Fruit fly (Drosophila melanogaster): ENCODE measurements around the gene CG46026.

The CG46026 gene

dm6 chr3R:6301257-6301839 lies 5.3 kb upstream of the CG46026 start, which contains the start of gene Osi15:
TSS of gene Osi15 (plus strand) at chr3R:6301804.
- TF ChIP-seq CG32264 (GFP tag; optimal IDR thresholded peaks at IDR 0.05): no peak
- TF ChIP-seq pan (optimal IDR thresholded peaks at IDR 0.05): no peak
- no peak for TF ChIP-seq rgr (GFP tag; optimal IDR thresholded peaks at IDR 0.05)
- TF ChIP-seq psq (GFP tag; optimal IDR thresholded peaks at IDR 0.05): no peak
- no peak for TF ChIP-seq Hnf4 (GFP tag; optimal IDR thresholded peaks at IDR 0.05)
- TF ChIP-seq fru (GFP tag; optimal IDR thresholded peaks at IDR 0.05): no peak
- no peak for TF ChIP-seq N (GFP tag; optimal IDR thresholded peaks at IDR 0.05)
- TF ChIP-seq ey (GFP tag; optimal IDR thresholded peaks at IDR 0.05): no peak

- TF ChIP-seq woc (GFP tag; optimal IDR thresholded peaks at IDR 0.05): no peak
- no peak for TF ChIP-seq GATAd (GFP tag; optimal IDR thresholded peaks at IDR 0.05)
- no peak for TF ChIP-seq Abd-B (GFP tag; optimal IDR thresholded peaks at IDR 0.05)
- TF ChIP-seq fru (GFP tag; optimal IDR thresholded peaks at IDR 0.05): no peak
- TF ChIP-seq Hnf4 (GFP tag; optimal IDR thresholded peaks at IDR 0.05): no peak
- no peak for TF ChIP-seq dmrt93B (GFP tag; optimal IDR thresholded peaks at IDR 0.05)
- no peak for TF ChIP-seq dl (GFP tag; optimal IDR thresholded peaks at IDR 0.05; ENCODE audit: insufficient read depth in 1 of 2, partially characterized antibody in 2 of 2)
- TF ChIP-seq CrebA (GFP tag; optimal IDR thresholded peaks at IDR 0.05; ENCODE audit: borderline replicate concordance): no peak
- no peak for TF ChIP-seq Rel (GFP tag; optimal IDR thresholded peaks at IDR 0.05)
- no peak for TF ChIP-seq Rel (tag; optimal IDR thresholded peaks at IDR 0.05)
- no peak for TF ChIP-seq jim (GFP tag; optimal IDR thresholded peaks at IDR 0.05)
- TF ChIP-seq h (GFP tag; optimal IDR thresholded peaks at IDR 0.05): no peak
- no peak for TF ChIP-seq ey (GFP tag; optimal IDR thresholded peaks at IDR 0.05)
Observed at dm6 chr3R:6303738-6304137, 2.9 kb upstream of the CG46026 start, which contains the start of gene CG46396. TSS of gene CG46396 (plus strand) at chr3R:6304038.

- no peak for TF ChIP-seq rgr (GFP tag; optimal IDR thresholded peaks at IDR 0.05)
- no peak for TF ChIP-seq Dif (GFP tag; optimal IDR thresholded peaks at IDR 0.05; ENCODE audit: partially characterized antibody)
- TF ChIP-seq foxo (GFP tag; optimal IDR thresholded peaks at IDR 0.05): no peak
- TF ChIP-seq pan (optimal IDR thresholded peaks at IDR 0.05): no peak
Observed at dm6 chr3R:6304947-6305346, 1.7 kb upstream of the CG46026 start, which contains the start of gene Osi16. TSS of gene Osi16 (plus strand) at chr3R:6305247.

dm6 chr3R:6309676-6310075 lies 3.0 kb downstream of the CG46026 start, which contains the start of gene CG31560:
TSS of gene CG31560 (plus strand) at chr3R:6309976.
- TF ChIP-seq Mio (GFP tag; optimal IDR thresholded peaks at IDR 0.05) (no peak), sv (GFP tag; optimal IDR thresholded peaks at IDR 0.05) (no peak)

- TF ChIP-seq fru (GFP tag; optimal IDR thresholded peaks at IDR 0.05) (peak; percentile 16), sage (GFP tag; optimal IDR thresholded peaks at IDR 0.05) (no peak)
Observed at dm6 chr3R:6311641-6312259, 5.1 kb downstream of the CG46026 start, which contains the start of gene Osi17. TSS of gene Osi17 (plus strand) at chr3R:6311772.

- TF ChIP-seq fru (GFP tag; optimal IDR thresholded peaks at IDR 0.05) (no peak), Hnf4 (GFP tag; optimal IDR thresholded peaks at IDR 0.05) (no peak), Myc (optimal IDR thresholded peaks at IDR 0.05) (no peak), pan (optimal IDR thresholded peaks at IDR 0.05) (no peak), N (GFP tag; optimal IDR thresholded peaks at IDR 0.05) (no peak), Dfd (GFP tag; optimal IDR thresholded peaks at IDR 0.05) (no peak), dmrt93B (GFP tag; optimal IDR thresholded peaks at IDR 0.05) (no peak), Dif (GFP tag; optimal IDR thresholded peaks at IDR 0.05; ENCODE audit: partially characterized antibody) (no peak), psq (GFP tag; optimal IDR thresholded peaks at IDR 0.05) (no peak), rgr (GFP tag; optimal IDR thresholded peaks at IDR 0.05) (no peak), Hr83 (GFP tag; optimal IDR thresholded peaks at IDR 0.05; ENCODE audit: poor library complexity, severe bottlenecking) (no peak), h (GFP tag; optimal IDR thresholded peaks at IDR 0.05) (no peak), woc (GFP tag; optimal IDR thresholded peaks at IDR 0.05) (no peak), Jra (GFP tag; optimal IDR thresholded peaks at IDR 0.05) (no peak), tai (GFP tag; optimal IDR thresholded peaks at IDR 0.05) (no peak), HLH106 (tag; optimal IDR thresholded peaks at IDR 0.05) (no peak), Vsx2 (GFP tag; optimal IDR thresholded peaks at IDR 0.05; ENCODE audit: partially characterized antibody) (no peak), OdsH (GFP tag; optimal IDR thresholded peaks at IDR 0.05) (no peak)
Observed at dm6 chr3R:6315078-6315477, 8.4 kb downstream of the CG46026 start.

Data from whole organism, wandering third instar larva.